Worm (Caenorhabditis elegans): ENCODE results near the gene sdn-1.

ce11 chrX:10637048-10637928, 44.2 kb upstream of the sdn-1 start:
- TF ChIP-seq tbx-37 (GFP tag; conservative IDR thresholded peaks at IDR 0.05): no peak
- no peak for TF ChIP-seq sea-1 (GFP tag; conservative IDR thresholded peaks at IDR 0.05)
- no peak for TF ChIP-seq hnd-1 (tag; optimal IDR thresholded peaks at IDR 0.05)
- TF ChIP-seq ama-1 (optimal IDR thresholded peaks at IDR 0.05): no peak
- TF ChIP-seq hmg-4 (GFP tag; optimal IDR thresholded peaks at IDR 0.05): no peak
- no peak for TF ChIP-seq ets-7 (tag; optimal IDR thresholded peaks at IDR 0.05)
- no peak for TF ChIP-seq hmbx-1 (tag; optimal IDR thresholded peaks at IDR 0.05)
- no peak for TF ChIP-seq B0310.2 (tag; optimal IDR thresholded peaks at IDR 0.05)
- TF ChIP-seq tbx-11 (GFP tag; IDR thresholded peaks at IDR 0.05): no peak
- no peak for TF ChIP-seq flt-1 (GFP tag; IDR thresholded peaks at IDR 0.05)
- TF ChIP-seq F13C5.2 (tag; optimal IDR thresholded peaks at IDR 0.05): peak; percentile 48
- peak; percentile 49 for TF ChIP-seq aly-1 (tag; optimal IDR thresholded peaks at IDR 0.05)
